Worm (Caenorhabditis elegans): ENCODE results near the gene pap-3.

ce11 chrII:11794392-11794791, 22.0 kb downstream of the pap-3 start:
- TF ChIP-seq fkh-2 (tag; optimal IDR thresholded peaks at IDR 0.05) (no peak), ceh-28 (tag; optimal IDR thresholded peaks at IDR 0.05) (no peak), nhr-76 (tag; optimal IDR thresholded peaks at IDR 0.05) (no peak), pha-4 (tag; optimal IDR thresholded peaks at IDR 0.05) (no peak), nhr-12 (tag; optimal IDR thresholded peaks at IDR 0.05) (no peak), nhr-237 (tag; optimal IDR thresholded peaks at IDR 0.05) (no peak), zag-1 (tag; optimal IDR thresholded peaks at IDR 0.05) (no peak), ztf-11 (tag; optimal IDR thresholded peaks at IDR 0.05) (no peak), ama-1 (optimal IDR thresholded peaks at IDR 0.05) (no peak)
